Worm (Caenorhabditis elegans) whole organism, L4 larva: ENCODE results near the gene B0303.4.
A peak's percentile ranks its signal among the peaks of the same experiment; 100 is the strongest.

ENCODE experiments used
- F26F4.8 ChIP-seq: fragments of 200-800 bp; sonication (Bioruptor generic); conservative IDR thresholded peaks from 2 replicates; pipeline ENCODE4 v1.3.6; 2022; ENCODE audit warnings: missing genetic modification characterization, missing compliant biosample characterization
- F44E2.7 ChIP-seq: fragments of 200-800 bp; sonication (Bioruptor generic); IDR thresholded peaks from 2 replicates; pipeline ENCODE4 v2.1.2; 2022; ENCODE audit warnings: missing genetic modification characterization, missing compliant biosample characterization
- F49E8.2 ChIP-seq: sonication (generic microtip); optimal IDR thresholded peaks from 2 replicates; lab custom pipeline; 2016; ENCODE audit warnings: missing compliant biosample characterization, mild to moderate bottlenecking, missing genetic modification characterization, borderline replicate concordance
- Y105C5A.15 ChIP-seq: fragments of 200-800 bp; sonication (Bioruptor generic); IDR thresholded peaks from 2 replicates; pipeline ENCODE4 v1.3.6; 2022; ENCODE audit warnings: missing genetic modification characterization, missing compliant biosample characterization
- Y48G9A.11 ChIP-seq: fragments of 200-800 bp; sonication (Bioruptor generic); IDR thresholded peaks from 2 replicates; pipeline ENCODE4 v1.3.6; 2022; ENCODE audit warnings: missing genetic modification reagents, missing genetic modification characterization, missing compliant biosample characterization
- ZK337.2 ChIP-seq: fragments of 200-800 bp; sonication (Bioruptor generic); IDR thresholded peaks from 2 replicates; pipeline ENCODE4 v1.3.6; 2022; ENCODE audit warnings: missing genetic modification reagents, missing genetic modification characterization, missing compliant biosample characterization
- ZK546.5 ChIP-seq, 2 experiments: sonication (generic microtip); optimal IDR thresholded peaks; 2 replicates each; lab custom pipeline; 2017; ENCODE audit warnings: missing biosample characterization in 2 of 2, missing genetic modification characterization in 2 of 2
- aha-1 ChIP-seq: fragments of 150-350 bp; peaks from one replicate; lab custom pipeline; 2014; ENCODE audit warnings: missing biosample characterization, missing genetic modification characterization
- ama-1 ChIP-seq: fragments of 150-350 bp; optimal IDR thresholded peaks from 2 replicates; lab custom pipeline; 2014; ENCODE audit warnings: inconsistent platforms, mixed read lengths
- arid-1 ChIP-seq: fragments of 200-800 bp; sonication (Bioruptor generic); conservative IDR thresholded peaks from 2 replicates; pipeline ENCODE4 v1.3.6; 2022; ENCODE audit warnings: missing genetic modification reagents, missing genetic modification characterization, missing compliant biosample characterization
- ceh-32 ChIP-seq: sonication (generic microtip); optimal IDR thresholded peaks from 2 replicates; lab custom pipeline; 2016; ENCODE audit warnings: mild to moderate bottlenecking, missing genetic modification characterization, missing compliant biosample characterization; ENCODE audit not compliant: poor library complexity
- ceh-44 ChIP-seq: fragments of 200-800 bp; sonication (Bioruptor generic); IDR thresholded peaks from 2 replicates; pipeline ENCODE4 v1.3.6; 2022; ENCODE audit warnings: missing genetic modification reagents, missing genetic modification characterization, missing compliant biosample characterization
- ceh-62 ChIP-seq: sonication (generic microtip); optimal IDR thresholded peaks from 2 replicates; lab custom pipeline; 2017; ENCODE audit warnings: missing biosample characterization, missing genetic modification characterization
- daf-12 ChIP-seq: fragments of 150-350 bp; optimal IDR thresholded peaks from 2 replicates; lab custom pipeline; 2014; ENCODE audit warnings: missing biosample characterization, missing genetic modification reagents, missing genetic modification characterization
- daf-16 ChIP-seq, 3 experiments: sonication (generic microtip); optimal IDR thresholded peaks; 2 replicates each; lab custom pipeline; 2016 to 2017; ENCODE audit warnings: missing genetic modification characterization in 3 of 3, missing genetic modification reagents in 3 of 3, mild to moderate bottlenecking in 2 of 3, missing compliant biosample characterization in 2 of 3, missing biosample characterization in 1 of 3, moderate library complexity in 1 of 3
- daf-19 ChIP-seq: fragments of 200-800 bp; sonication (Bioruptor generic); conservative IDR thresholded peaks from 2 replicates; pipeline ENCODE4 v1.3.6; 2022; ENCODE audit warnings: missing genetic modification characterization, missing compliant biosample characterization
- dmd-6 ChIP-seq: fragments of 200-800 bp; sonication (Bioruptor generic); IDR thresholded peaks from 2 replicates; pipeline ENCODE4 v1.3.6; 2022; ENCODE audit warnings: missing genetic modification reagents, missing genetic modification characterization, missing compliant biosample characterization
- dmd-8 ChIP-seq: fragments of 200-800 bp; sonication (Bioruptor generic); IDR thresholded peaks from 2 replicates; pipeline ENCODE4 v1.3.6; 2022; ENCODE audit warnings: missing genetic modification characterization, missing compliant biosample characterization
- gei-8 ChIP-seq: fragments of 200-800 bp; sonication (Bioruptor generic); optimal IDR thresholded peaks from 2 replicates; lab custom pipeline; 2018; ENCODE audit warnings: mild to moderate bottlenecking, missing genetic modification characterization, missing compliant biosample characterization
- hif-1 ChIP-seq, 2 experiments: sonication (generic microtip); optimal IDR thresholded peaks; 2 replicates each; lab custom pipeline; 2016 to 2017; ENCODE audit warnings: missing compliant biosample characterization in 2 of 2, missing genetic modification characterization in 2 of 2, missing genetic modification reagents in 2 of 2, missing genotype in 2 of 2, mild to moderate bottlenecking in 1 of 2
- hlh-11 ChIP-seq: fragments of 200-800 bp; sonication (Bioruptor generic); optimal IDR thresholded peaks from 2 replicates; lab custom pipeline; 2018; ENCODE audit warnings: mild to moderate bottlenecking, missing genetic modification characterization, missing compliant biosample characterization
- lim-7 ChIP-seq: fragments of 200-800 bp; sonication (Bioruptor generic); IDR thresholded peaks from 2 replicates; pipeline ENCODE4 v1.3.6; 2022; ENCODE audit warnings: missing genetic modification characterization, missing compliant biosample characterization
- lin-15B ChIP-seq: fragments of 150-350 bp; sonication (generic microtip); optimal IDR thresholded peaks from 3 replicates; lab custom pipeline; 2014; ENCODE audit warnings: missing biosample characterization, missing genetic modification characterization
- lin-38 ChIP-seq: fragments of 200-800 bp; sonication (Bioruptor generic); IDR thresholded peaks from 2 replicates; pipeline ENCODE4 v1.3.6; 2022; ENCODE audit warnings: missing genetic modification reagents, missing genetic modification characterization, missing compliant biosample characterization
- lsy-2 ChIP-seq, 2 experiments: fragments of 150-350 bp in 1 of 2; sonication (generic microtip) in 1 of 2; optimal IDR thresholded peaks; 2 replicates each; lab custom pipeline; 2014 to 2017; ENCODE audit warnings: missing biosample characterization in 2 of 2, missing genetic modification characterization in 2 of 2
- madf-9 ChIP-seq: fragments of 200-800 bp; sonication (Bioruptor generic); conservative IDR thresholded peaks from 2 replicates; pipeline ENCODE4 v1.3.6; 2022; ENCODE audit warnings: missing genetic modification reagents, missing genetic modification characterization, missing compliant biosample characterization
- mdl-1 ChIP-seq, 2 experiments: fragments of 150-350 bp in 1 of 2; sonication (generic microtip) in 1 of 2; optimal IDR thresholded peaks; 2 replicates each; lab custom pipeline; 2014 to 2017; ENCODE audit warnings: missing biosample characterization in 2 of 2, missing genetic modification characterization in 2 of 2
- mdt-29 ChIP-seq: fragments of 200-800 bp; sonication (Bioruptor generic); IDR thresholded peaks from 2 replicates; pipeline ENCODE4 v1.3.6; 2022; ENCODE audit warnings: missing genetic modification reagents, missing genetic modification characterization, missing compliant biosample characterization
- mes-2 ChIP-seq: sonication (generic microtip); optimal IDR thresholded peaks from 2 replicates; lab custom pipeline; 2016; ENCODE audit warnings: missing genotype, mild to moderate bottlenecking, missing genetic modification characterization, missing compliant biosample characterization; ENCODE audit not compliant: poor library complexity, severe bottlenecking
- nhr-10 ChIP-seq: fragments of 150-350 bp; optimal IDR thresholded peaks from 2 replicates; lab custom pipeline; 2014; ENCODE audit warnings: missing biosample characterization, missing genetic modification characterization
- nhr-102 ChIP-seq: sonication (generic microtip); optimal IDR thresholded peaks from 2 replicates; lab custom pipeline; 2016; ENCODE audit warnings: mild to moderate bottlenecking, missing genetic modification characterization, moderate library complexity, missing compliant biosample characterization
- nhr-237 ChIP-seq: sonication (generic microtip); optimal IDR thresholded peaks from 2 replicates; lab custom pipeline; 2017; ENCODE audit warnings: missing biosample characterization, missing genetic modification characterization
- nhr-41 ChIP-seq: fragments of 200-800 bp; sonication (Bioruptor generic); IDR thresholded peaks from 2 replicates; pipeline ENCODE4 v1.3.6; 2022; ENCODE audit warnings: missing genetic modification reagents, missing genetic modification characterization, missing compliant biosample characterization
- nhr-42 ChIP-seq: fragments of 200-800 bp; sonication (Bioruptor generic); IDR thresholded peaks from 2 replicates; pipeline ENCODE4 v1.3.6; 2022; ENCODE audit warnings: missing genetic modification characterization, missing compliant biosample characterization
- nhr-48 ChIP-seq: sonication (generic microtip); optimal IDR thresholded peaks from 2 replicates; lab custom pipeline; 2016; ENCODE audit warnings: mild to moderate bottlenecking, missing genetic modification characterization, missing compliant biosample characterization
- nhr-76 ChIP-seq: fragments of 150-350 bp; optimal IDR thresholded peaks from 2 replicates; lab custom pipeline; 2014; ENCODE audit warnings: missing biosample characterization, missing genetic modification characterization
- nhr-77 ChIP-seq: fragments of 150-350 bp; optimal IDR thresholded peaks from 2 replicates; lab custom pipeline; 2014; ENCODE audit warnings: missing biosample characterization, missing genetic modification characterization
- rbr-2 ChIP-seq: sonication (generic microtip); optimal IDR thresholded peaks from 2 replicates; lab custom pipeline; 2016; ENCODE audit warnings: missing genotype, missing genetic modification characterization, missing compliant biosample characterization
- saeg-2 ChIP-seq: fragments of 200-800 bp; sonication (Bioruptor generic); IDR thresholded peaks from 2 replicates; pipeline ENCODE4 v1.3.6; 2022; ENCODE audit warnings: missing genetic modification reagents, missing genetic modification characterization, missing compliant biosample characterization
- skn-1 ChIP-seq: fragments of 150-350 bp; optimal IDR thresholded peaks from 2 replicates; lab custom pipeline; 2014; ENCODE audit warnings: missing biosample characterization, missing genetic modification characterization
- spr-1 ChIP-seq: sonication (generic microtip); optimal IDR thresholded peaks from 2 replicates; lab custom pipeline; 2016; ENCODE audit warnings: mild to moderate bottlenecking, missing genetic modification characterization, missing compliant biosample characterization
- tra-1 ChIP-seq: fragments of 200-800 bp; sonication (Bioruptor generic); IDR thresholded peaks from 2 replicates; pipeline ENCODE4 v1.3.6; 2022; ENCODE audit warnings: missing genetic modification reagents, missing genetic modification characterization, missing compliant biosample characterization
- unc-130 ChIP-seq: sonication (generic microtip); optimal IDR thresholded peaks from 2 replicates; lab custom pipeline; 2016; ENCODE audit warnings: missing genetic modification reagents, missing genetic modification characterization, missing compliant biosample characterization
- unc-39 ChIP-seq: sonication (generic microtip); optimal IDR thresholded peaks from 2 replicates; lab custom pipeline; 2017; ENCODE audit warnings: missing biosample characterization, missing genetic modification characterization
- unc-62 ChIP-seq, 3 experiments: fragments of 150-350 bp in 1 of 3; sonication (generic microtip); optimal IDR thresholded peaks in 2 of 3; peaks in 1 of 3; 1 replicate in 1 of 3; 2 replicates in 2 of 3; lab custom pipeline; 2014 to 2017; ENCODE audit warnings: missing biosample characterization in 3 of 3, missing genetic modification characterization in 3 of 3, missing genetic modification reagents in 3 of 3, missing genotype in 1 of 3
- zip-11 ChIP-seq: fragments of 200-800 bp; sonication (Bioruptor generic); IDR thresholded peaks from 2 replicates; pipeline ENCODE4 v1.3.6; 2022; ENCODE audit warnings: missing genetic modification characterization, missing compliant biosample characterization
- ztf-11 ChIP-seq: fragments of 150-350 bp; optimal IDR thresholded peaks from 2 replicates; lab custom pipeline; 2014; ENCODE audit warnings: missing biosample characterization, missing genetic modification characterization

Gene B0303.4

ce11 chrIII:8643639-8644038 lies 46.0 kb upstream of the B0303.4 start, which contains the start of gene twk-7:
twk-7 (minus strand) TSS chrIII:8643739.
- TF ChIP-seq lin-15B = no peak
- no peak for TF ChIP-seq gei-8 (GFP tag; lab: Kevin White, UChicago)
- no peak for TF ChIP-seq nhr-10 (tag; lab: Kevin White, UChicago)
- no peak for TF ChIP-seq unc-39 (tag; lab: Kevin White, UChicago)
- TF ChIP-seq Y105C5A.15 (GFP tag; lab: Robert Waterston, UW) = no peak
- TF ChIP-seq, all 104 proteins: peak for 0

DNA sequence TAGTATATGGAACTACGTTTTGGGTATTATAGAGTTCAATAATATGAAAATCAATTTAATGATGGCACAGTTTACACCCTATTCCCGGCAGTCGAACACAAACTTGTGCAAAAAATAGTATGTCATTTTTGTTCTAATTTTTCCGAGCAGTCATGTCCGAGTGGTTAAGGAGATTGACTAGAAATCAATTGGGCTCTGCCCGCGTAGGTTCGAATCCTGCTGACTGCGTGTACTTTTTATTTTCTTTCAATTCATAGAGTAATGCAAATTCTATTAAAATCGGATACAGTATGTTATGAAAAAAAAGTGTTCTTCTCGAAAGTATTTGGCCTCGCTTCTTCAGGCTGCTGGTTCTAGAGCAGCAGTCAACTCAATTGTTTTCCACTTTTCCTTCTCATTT lies 43.6 kb upstream of the B0303.4 start:
- TF ChIP-seq F49E8.2 (no peak), arid-1 (no peak; the same call in 1 of the 2 replicates), nhr-102 (tag; lab: Kevin White, UChicago) (no peak), Y48G9A.11 (GFP tag; lab: Robert Waterston, UW) (no peak; the same call in 1 of the 2 replicates), hlh-11 (tag; lab: Kevin White, UChicago) (no peak), lim-7 (peak; percentile 77), daf-12 (tag; lab: Kevin White, UChicago) (no peak), rbr-2 (tag; lab: Kevin White, UChicago) (no peak), nhr-77 (tag; lab: Kevin White, UChicago) (no peak), mdl-1 (tag; optimal IDR thresholded peaks at IDR 0.05; lab: Kevin White, UChicago) (no peak), ZK337.2 (GFP tag; lab: Robert Waterston, UW) (no peak), zip-11 (no peak), madf-9 (GFP tag; lab: Robert Waterston, UW) (no peak), unc-62 (GFP tag; optimal IDR thresholded peaks at IDR 0.05 in 1 of 2; lab: Kevin White, UChicago) (no peak), unc-62 (tag; optimal IDR thresholded peaks at IDR 0.05; lab: Kevin White, UChicago) (no peak), unc-130 (GFP tag; lab: Kevin White, UChicago) (peak; percentile 26), F26F4.8 (GFP tag; lab: Robert Waterston, UW) (0 out of 2 replicates have a peak, but pooled peaks have one; percentile 42), dmd-6 (GFP tag; lab: Robert Waterston, UW) (no peak; the same call in 1 of the 2 replicates), ZK546.5 (tag; optimal IDR thresholded peaks at IDR 0.05; lab: Kevin White, UChicago) (no peak), mdt-29 (GFP tag; lab: Robert Waterston, UW) (no peak), ama-1 (lab: Kevin White, UChicago) (no peak), lin-38 (no peak), nhr-48 (tag; lab: Kevin White, UChicago) (no peak), dmd-8 (GFP tag; lab: Robert Waterston, UW) (no peak), F44E2.7 (0 out of 2 replicates have a peak, but pooled peaks have one; percentile 60), nhr-41 (GFP tag; lab: Robert Waterston, UW) (0 out of 2 replicates have a peak, but pooled peaks have one; percentile 25), daf-19 (GFP tag; lab: Robert Waterston, UW) (no peak), daf-16 (GFP tag; optimal IDR thresholded peaks at IDR 0.05; lab: Kevin White, UChicago) (peak in 1 of 2 experiments; percentile 45), daf-16 (tag; optimal IDR thresholded peaks at IDR 0.05; lab: Kevin White, UChicago) (peak; percentile 35), Y105C5A.15 (GFP tag; lab: Robert Waterston, UW) (no peak), skn-1 (tag; lab: Kevin White, UChicago) (no peak), hif-1 (tag; optimal IDR thresholded peaks at IDR 0.05; lab: Kevin White, UChicago) (no peak), saeg-2 (GFP tag; lab: Robert Waterston, UW) (0 out of 2 replicates have a peak, but pooled peaks have one; percentile 26), ztf-11 (tag; lab: Kevin White, UChicago) (no peak), ceh-32 (no peak), spr-1 (tag; lab: Kevin White, UChicago) (no peak), nhr-42 (GFP tag; lab: Robert Waterston, UW) (no peak), nhr-237 (tag; lab: Kevin White, UChicago) (no peak), ceh-62 (tag; lab: Kevin White, UChicago) (no peak), aha-1 (tag; lab: Kevin White, UChicago) (no peak), lsy-2 (tag; optimal IDR thresholded peaks at IDR 0.05; lab: Kevin White, UChicago) (no peak), mes-2 (peak; percentile 54), nhr-76 (tag; lab: Kevin White, UChicago) (no peak), tra-1 (GFP tag; lab: Robert Waterston, UW) (no peak), ceh-44 (GFP tag; lab: Robert Waterston, UW) (0 out of 2 replicates have a peak, but pooled peaks have one; percentile 39), nhr-10 (tag; lab: Kevin White, UChicago) (no peak)
